Worm (Caenorhabditis elegans) whole organism, L1 larva: ENCODE measurements around the gene fipr-8.
A peak's percentile ranks its signal among the peaks of the same experiment; 100 is the strongest.

Experiments used
- C04F5.9 ChIP-seq: sonication (generic microtip); optimal IDR thresholded peaks from 2 replicates; lab custom pipeline; 2016; ENCODE audit warnings: missing genetic modification characterization, missing compliant biosample characterization
- C16A3.4 ChIP-seq: fragments of 150-350 bp; optimal IDR thresholded peaks from 2 replicates; lab custom pipeline; 2014; ENCODE audit warnings: missing biosample characterization, missing genetic modification characterization
- F16B12.6 ChIP-seq: fragments of 150-350 bp; optimal IDR thresholded peaks from 2 replicates; lab custom pipeline; 2014; ENCODE audit warnings: missing biosample characterization, missing genetic modification characterization
- Y116A8C.19 ChIP-seq: sonication (generic microtip); optimal IDR thresholded peaks from 2 replicates; lab custom pipeline; 2016; ENCODE audit warnings: missing compliant biosample characterization, missing genetic modification characterization, borderline replicate concordance
- blmp-1 ChIP-seq: fragments of 150-350 bp; optimal IDR thresholded peaks from 2 replicates; lab custom pipeline; 2014; ENCODE audit warnings: missing biosample characterization, missing genetic modification characterization
- ceh-82 ChIP-seq, 3 experiments: fragments of 150-350 bp in 1 of 3; sonication (generic microtip) in 2 of 3; optimal IDR thresholded peaks; 2 replicates each; lab custom pipeline; 2014 to 2017; ENCODE audit warnings: missing biosample characterization in 3 of 3, missing genetic modification characterization in 3 of 3
- ceh-90 ChIP-seq: sonication (generic microtip); optimal IDR thresholded peaks from 2 replicates; lab custom pipeline; 2016; ENCODE audit warnings: missing genetic modification characterization, missing compliant biosample characterization
- dpl-1 ChIP-seq, 3 experiments: fragments of 150-350 bp in 2 of 3; sonication (generic microtip) in 1 of 3; optimal IDR thresholded peaks; 2 replicates each; lab custom pipeline; 2014 to 2017; ENCODE audit warnings: missing biosample characterization in 3 of 3, missing genetic modification characterization in 3 of 3, missing genetic modification reagents in 3 of 3
- dsc-1 ChIP-seq: sonication (generic microtip); optimal IDR thresholded peaks from 2 replicates; lab custom pipeline; 2016; ENCODE audit warnings: mild to moderate bottlenecking, missing genetic modification characterization, missing compliant biosample characterization
- efl-1 ChIP-seq, 4 experiments: fragments of 150-350 bp; optimal IDR thresholded peaks in 3 of 4; peaks in 1 of 4; 1 replicate in 1 of 4; 2 replicates in 3 of 4; lab custom pipeline; 2014; ENCODE audit warnings: missing biosample characterization in 2 of 4, missing genetic modification characterization in 2 of 4, missing genetic modification reagents in 2 of 4
- ets-5 ChIP-seq: fragments of 200-800 bp; sonication (Bioruptor generic); IDR thresholded peaks from 2 replicates; pipeline ENCODE4 v1.3.6; 2022; ENCODE audit warnings: missing genetic modification characterization, missing compliant biosample characterization
- fkh-8 ChIP-seq: sonication (generic microtip); optimal IDR thresholded peaks from 2 replicates; lab custom pipeline; 2016; ENCODE audit warnings: mild to moderate bottlenecking, missing genetic modification characterization, missing compliant biosample characterization
- fos-1 ChIP-seq: fragments of 150-350 bp; optimal IDR thresholded peaks from 2 replicates; lab custom pipeline; 2014; ENCODE audit warnings: missing biosample characterization, missing genetic modification characterization
- isw-1 ChIP-seq: fragments of 200-800 bp; sonication (Bioruptor generic); IDR thresholded peaks from 2 replicates; pipeline ENCODE4 v1.3.6; 2022; ENCODE audit warnings: missing genetic modification characterization, missing compliant biosample characterization
- jun-1 ChIP-seq: fragments of 150-350 bp; optimal IDR thresholded peaks from 2 replicates; lab custom pipeline; 2014; ENCODE audit warnings: missing biosample characterization, missing genetic modification reagents, missing genetic modification characterization
- lin-14 ChIP-seq: fragments of 200-800 bp; sonication (Bioruptor generic); optimal IDR thresholded peaks from 2 replicates; lab custom pipeline; 2018; ENCODE audit warnings: mild to moderate bottlenecking, missing genetic modification characterization, moderate library complexity, missing compliant biosample characterization
- lin-15B ChIP-seq: fragments of 150-350 bp; sonication (generic microtip); optimal IDR thresholded peaks from 3 replicates; lab custom pipeline; 2014; ENCODE audit warnings: missing biosample characterization, missing genetic modification characterization
- lin-35 ChIP-seq, 2 experiments: fragments of 150-350 bp; optimal IDR thresholded peaks; 2 replicates each; lab custom pipeline; 2014; ENCODE audit warnings: missing biosample characterization in 2 of 2, missing genetic modification characterization in 2 of 2, missing genetic modification reagents in 2 of 2
- lsy-2 ChIP-seq, 2 experiments: fragments of 150-350 bp; optimal IDR thresholded peaks; 2 replicates each; lab custom pipeline; 2014; ENCODE audit warnings: missing biosample characterization in 2 of 2, missing genetic modification characterization in 2 of 2
- mab-9 ChIP-seq: fragments of 200-800 bp; sonication (Bioruptor generic); IDR thresholded peaks from 2 replicates; pipeline ENCODE4 v1.3.6; 2022; ENCODE audit warnings: missing genetic modification reagents, missing genetic modification characterization, missing compliant biosample characterization
- mep-1 ChIP-seq: fragments of 150-350 bp; optimal IDR thresholded peaks from 2 replicates; lab custom pipeline; 2014; ENCODE audit warnings: missing biosample characterization, missing genetic modification characterization
- nhr-28 ChIP-seq: fragments of 150-350 bp; optimal IDR thresholded peaks from 2 replicates; lab custom pipeline; 2014; ENCODE audit warnings: missing biosample characterization, missing genetic modification characterization
- nhr-47 ChIP-seq: sonication (generic microtip); optimal IDR thresholded peaks from 2 replicates; lab custom pipeline; 2016; ENCODE audit warnings: mild to moderate bottlenecking, missing genetic modification characterization, moderate library complexity, missing compliant biosample characterization
- nhr-71 ChIP-seq: sonication (generic microtip); optimal IDR thresholded peaks from 2 replicates; lab custom pipeline; 2016; ENCODE audit warnings: mild to moderate bottlenecking, missing genetic modification characterization, moderate library complexity, missing compliant biosample characterization
- nhr-77 ChIP-seq: fragments of 150-350 bp; optimal IDR thresholded peaks from 2 replicates; lab custom pipeline; 2014; ENCODE audit warnings: missing biosample characterization, missing genetic modification characterization
- nhr-85 ChIP-seq: sonication (generic microtip); peaks from one replicate; lab custom pipeline; 2016; ENCODE audit warnings: missing genetic modification characterization, inconsistent platforms, missing compliant biosample characterization
- nhr-90 ChIP-seq: sonication (generic microtip); optimal IDR thresholded peaks from 2 replicates; lab custom pipeline; 2016; ENCODE audit warnings: mild to moderate bottlenecking, missing genetic modification characterization, missing compliant biosample characterization; ENCODE audit not compliant: poor library complexity
- pax-3 ChIP-seq: fragments of 200-800 bp; sonication (Bioruptor generic); optimal IDR thresholded peaks from 2 replicates; lab custom pipeline; 2018; ENCODE audit warnings: mild to moderate bottlenecking, missing genetic modification characterization, moderate library complexity, missing compliant biosample characterization
- pqm-1 ChIP-seq: sonication (generic microtip); optimal IDR thresholded peaks from 3 replicates; lab custom pipeline; 2017; ENCODE audit warnings: missing biosample characterization, missing genetic modification characterization
- skn-1 ChIP-seq: fragments of 150-350 bp; optimal IDR thresholded peaks from 2 replicates; lab custom pipeline; 2014; ENCODE audit warnings: missing biosample characterization, missing genetic modification characterization
- snpc-4 ChIP-seq: fragments of 150-350 bp; optimal IDR thresholded peaks from 2 replicates; lab custom pipeline; 2014; ENCODE audit warnings: missing biosample characterization, missing genetic modification characterization
- snu-23 ChIP-seq: sonication (generic microtip); optimal IDR thresholded peaks from 2 replicates; lab custom pipeline; 2016; ENCODE audit warnings: missing genetic modification characterization, missing compliant biosample characterization
- sptf-1 ChIP-seq: fragments of 150-350 bp; optimal IDR thresholded peaks from 2 replicates; lab custom pipeline; 2014; ENCODE audit warnings: missing biosample characterization, missing genetic modification characterization
- tbx-2 ChIP-seq: sonication (generic microtip); optimal IDR thresholded peaks from 2 replicates; lab custom pipeline; 2016; ENCODE audit warnings: missing genetic modification characterization, missing compliant biosample characterization
- tlp-1 ChIP-seq: fragments of 150-350 bp; optimal IDR thresholded peaks from 2 replicates; lab custom pipeline; 2014; ENCODE audit warnings: missing biosample characterization, missing genetic modification characterization
- unc-30 ChIP-seq: sonication (generic microtip); optimal IDR thresholded peaks from 2 replicates; lab custom pipeline; 2017; ENCODE audit warnings: missing biosample characterization, missing genetic modification characterization
- unc-62 ChIP-seq: fragments of 150-350 bp; optimal IDR thresholded peaks from 2 replicates; lab custom pipeline; 2014; ENCODE audit warnings: missing biosample characterization, missing genetic modification reagents, missing genetic modification characterization
- xbp-1 ChIP-seq: sonication (generic microtip); optimal IDR thresholded peaks from 2 replicates; lab custom pipeline; 2016; ENCODE audit warnings: missing genetic modification characterization, missing compliant biosample characterization
- zag-1 ChIP-seq: fragments of 150-350 bp; optimal IDR thresholded peaks from 2 replicates; lab custom pipeline; 2014; ENCODE audit warnings: missing biosample characterization, missing genetic modification characterization
- ztf-4 ChIP-seq: fragments of 150-350 bp; optimal IDR thresholded peaks from 2 replicates; lab custom pipeline; 2014; ENCODE audit warnings: missing biosample characterization, missing genetic modification characterization

fipr-8 gene

ce11 chrV:10238665-10239064, 1.1 kb downstream of the fipr-8 start, which contains the start of gene fubl-1:
Gene fubl-1, minus strand, starts transcription at chrV:10238866.
- no peak for TF ChIP-seq ceh-90 (tag; lab: Kevin White, UChicago)
- peak; percentile 8 for TF ChIP-seq C16A3.4 (tag; lab: Kevin White, UChicago)
- no peak for TF ChIP-seq mab-9
- no peak for TF ChIP-seq nhr-90 (tag; lab: Kevin White, UChicago)
- TF ChIP-seq C04F5.9 (tag; lab: Kevin White, UChicago): no peak
- no peak for TF ChIP-seq fos-1 (tag; lab: Kevin White, UChicago)
- peak; percentile 24 for TF ChIP-seq nhr-71 (tag; lab: Kevin White, UChicago)
- peak; percentile 13 for TF ChIP-seq blmp-1 (tag; lab: Kevin White, UChicago)
- TF ChIP-seq tlp-1: no peak
- TF ChIP-seq tbx-2 (tag; lab: Kevin White, UChicago): no peak
- TF ChIP-seq zag-1 (tag; lab: Kevin White, UChicago): no peak
- no peak for TF ChIP-seq Y116A8C.19 (tag; lab: Kevin White, UChicago)
- TF ChIP-seq jun-1: no peak
- no peak for TF ChIP-seq snpc-4 (tag; lab: Kevin White, UChicago)
- peak; percentile 55 for TF ChIP-seq lin-15B (tag; lab: Kevin White, UChicago)
- TF ChIP-seq unc-62 (GFP tag; lab: Kevin White, UChicago): no peak
- TF ChIP-seq xbp-1: peak; percentile 10
- TF ChIP-seq dsc-1 (tag; lab: Kevin White, UChicago): peak; percentile 25
- peak; percentile 37 to 42 for TF ChIP-seq efl-1 (optimal IDR thresholded peaks at IDR 0.05; lab: Kevin White, UChicago)
- peak in 1 of 2 experiments; percentile 27 for TF ChIP-seq efl-1 (GFP tag; optimal IDR thresholded peaks at IDR 0.05 in 1 of 2; lab: Kevin White, UChicago)
- peak; percentile 9 to 58 for TF ChIP-seq lsy-2 (tag; optimal IDR thresholded peaks at IDR 0.05; lab: Kevin White, UChicago)
- no peak for TF ChIP-seq nhr-28
- no peak for TF ChIP-seq nhr-47 (tag; lab: Kevin White, UChicago)
- no peak for TF ChIP-seq unc-30 (tag; lab: Kevin White, UChicago)
- TF ChIP-seq fkh-8 (tag; lab: Kevin White, UChicago): peak; percentile 74
- TF ChIP-seq dpl-1 (GFP tag; optimal IDR thresholded peaks at IDR 0.05; lab: Kevin White, UChicago): peak in 2 of 3 experiments; percentile 41 to 62
- TF ChIP-seq ceh-82 (tag; optimal IDR thresholded peaks at IDR 0.05; lab: Kevin White, UChicago): peak in 1 of 3 experiments; percentile 61
- no peak for TF ChIP-seq mep-1 (tag; lab: Kevin White, UChicago)
- no peak for TF ChIP-seq ztf-4 (tag; lab: Kevin White, UChicago)
- TF ChIP-seq pax-3: no peak
- TF ChIP-seq snu-23 (GFP tag; lab: Kevin White, UChicago): peak; percentile 18
- no peak for TF ChIP-seq ets-5 (GFP tag; lab: Robert Waterston, UW)
- TF ChIP-seq skn-1 (tag; lab: Kevin White, UChicago): peak; percentile 28
- TF ChIP-seq nhr-77 (tag; lab: Kevin White, UChicago): no peak
- peak; percentile 43 for TF ChIP-seq lin-14 (GFP tag; lab: Kevin White, UChicago)
- no peak for TF ChIP-seq sptf-1
- no peak for TF ChIP-seq F16B12.6 (tag; lab: Kevin White, UChicago)
- TF ChIP-seq lin-35 (GFP tag; optimal IDR thresholded peaks at IDR 0.05; lab: Kevin White, UChicago): peak; percentile 50 to 64

ce11 chrV:10237959-10238444, 1.8 kb downstream of the fipr-8 start:
- TF ChIP-seq pqm-1 (tag; lab: Kevin White, UChicago): no peak
- TF ChIP-seq tbx-2 (tag; lab: Kevin White, UChicago): no peak
- no peak for TF ChIP-seq efl-1 (optimal IDR thresholded peaks at IDR 0.05; lab: Kevin White, UChicago)
- peak in 1 of 2 experiments; percentile 11 for TF ChIP-seq efl-1 (GFP tag; optimal IDR thresholded peaks at IDR 0.05 in 1 of 2; lab: Kevin White, UChicago)
- no peak for TF ChIP-seq lsy-2 (tag; optimal IDR thresholded peaks at IDR 0.05; lab: Kevin White, UChicago)
- no peak for TF ChIP-seq isw-1 (GFP tag; lab: Robert Waterston, UW)
- peak; percentile 53 for TF ChIP-seq nhr-85
